Fruit fly (Drosophila melanogaster) whole organism, adult: Measurements from ENCODE around the gene fusl.

ENCODE experiments used
- CG11617 ChIP-seq: fragments of 200-800 bp; sonication (Bioruptor generic); optimal IDR thresholded peaks from 2 replicates; lab custom pipeline; 2017; ENCODE audit warnings: mild to moderate bottlenecking, missing biosample characterization, missing genetic modification reagents, missing genetic modification characterization
- CG12768 ChIP-seq: fragments of 200-800 bp; sonication (Bioruptor generic); optimal IDR thresholded peaks from 2 replicates; lab custom pipeline; 2017; ENCODE audit warnings: missing biosample characterization, missing genetic modification characterization, mild to moderate bottlenecking, moderate library complexity, missing genetic modification reagents
- CG14711 ChIP-seq: fragments of 200-800 bp; sonication (Bioruptor generic); optimal IDR thresholded peaks from 2 replicates; lab custom pipeline; 2018; ENCODE audit warnings: missing biosample characterization, mild to moderate bottlenecking, missing genetic modification characterization, moderate library complexity
- CG1620 ChIP-seq: fragments of 200-800 bp; sonication (Bioruptor generic); optimal IDR thresholded peaks from 2 replicates; lab custom pipeline; 2016; ENCODE audit warnings: missing biosample characterization, missing genetic modification characterization
- CG33017 ChIP-seq: fragments of 200-800 bp; sonication (Bioruptor generic); optimal IDR thresholded peaks from 2 replicates; lab custom pipeline; 2018; ENCODE audit warnings: missing biosample characterization, mild to moderate bottlenecking, missing genetic modification characterization, moderate library complexity
- CG5204 ChIP-seq: fragments of 200-800 bp; sonication (Bioruptor generic); optimal IDR thresholded peaks from 2 replicates; lab custom pipeline; 2016; ENCODE audit warnings: missing biosample characterization, missing genetic modification characterization
- CG7045 ChIP-seq: fragments of 200-800 bp; sonication (Bioruptor generic); optimal IDR thresholded peaks from 2 replicates; lab custom pipeline; 2017; ENCODE audit warnings: missing biosample characterization, mild to moderate bottlenecking, missing genetic modification characterization
- CG7101 ChIP-seq: fragments of 200-800 bp; sonication (Bioruptor generic); optimal IDR thresholded peaks from 2 replicates; lab custom pipeline; 2018; ENCODE audit warnings: missing biosample characterization, mild to moderate bottlenecking, missing genetic modification characterization, moderate library complexity
- Clk ChIP-seq: fragments of 200-800 bp; sonication (Bioruptor generic); optimal IDR thresholded peaks from 2 replicates; lab custom pipeline; 2017; ENCODE audit warnings: missing biosample characterization, missing genetic modification characterization
- Crg-1 ChIP-seq: fragments of 200-800 bp; sonication (Bioruptor generic); optimal IDR thresholded peaks from 2 replicates; lab custom pipeline; 2016; ENCODE audit warnings: missing biosample characterization, missing genetic modification characterization
- Hr96 ChIP-seq: fragments of 200-800 bp; sonication (Bioruptor generic); optimal IDR thresholded peaks from 2 replicates; lab custom pipeline; 2016; ENCODE audit warnings: missing biosample characterization, missing genetic modification characterization
- Mnt ChIP-seq: fragments of 200-800 bp; sonication (Bioruptor generic); optimal IDR thresholded peaks from 2 replicates; lab custom pipeline; 2016; ENCODE audit warnings: missing biosample characterization, mild to moderate bottlenecking, missing genetic modification characterization
- bab1 ChIP-seq: fragments of 200-800 bp; sonication (Bioruptor generic); optimal IDR thresholded peaks from 3 replicates; lab custom pipeline; 2019; ENCODE audit warnings: missing biosample characterization, mild to moderate bottlenecking, missing genetic modification characterization, moderate library complexity
- cic ChIP-seq: fragments of 200-800 bp; sonication (Bioruptor generic); optimal IDR thresholded peaks from 2 replicates; lab custom pipeline; 2017; ENCODE audit warnings: missing biosample characterization, mild to moderate bottlenecking, missing genetic modification characterization, moderate library complexity
- cnc ChIP-seq, 2 experiments: fragments of >200 bp; optimal IDR thresholded peaks; 2 replicates each; lab custom pipeline; 2017
- kay ChIP-seq: fragments of 200-800 bp; sonication (Bioruptor generic); peaks from one replicate; lab custom pipeline; 2016; ENCODE audit warnings: missing biosample characterization, missing genetic modification characterization, borderline replicate concordance
- ovo ChIP-seq: fragments of 200-800 bp; sonication (Bioruptor generic); optimal IDR thresholded peaks from 2 replicates; lab custom pipeline; 2016; ENCODE audit warnings: missing biosample characterization, missing genetic modification characterization
- pad ChIP-seq: fragments of 200-800 bp; sonication (Bioruptor generic); optimal IDR thresholded peaks from 3 replicates; lab custom pipeline; 2017; ENCODE audit warnings: missing biosample characterization, missing genetic modification characterization, mild to moderate bottlenecking, moderate library complexity, missing genetic modification reagents
- tj ChIP-seq: fragments of 200-800 bp; sonication (Bioruptor generic); optimal IDR thresholded peaks from 3 replicates; lab custom pipeline; 2017; ENCODE audit warnings: missing biosample characterization, mild to moderate bottlenecking, missing genetic modification characterization, moderate library complexity
- toe ChIP-seq: fragments of 200-800 bp; sonication (Bioruptor generic); optimal IDR thresholded peaks from 2 replicates; lab custom pipeline; 2016; ENCODE audit warnings: missing biosample characterization, missing genetic modification characterization

Gene fusl

dm6 chr2L:5296672-5297288 lies 41.1 kb downstream of the fusl start:
- no peak for TF ChIP-seq CG7101 (tag; lab: Kevin White, UChicago)
- TF ChIP-seq tj = peak; percentile 54
- TF ChIP-seq CG14711 = no peak
- TF ChIP-seq CG11617 (GFP tag; lab: Kevin White, UChicago) = no peak

DNA sequence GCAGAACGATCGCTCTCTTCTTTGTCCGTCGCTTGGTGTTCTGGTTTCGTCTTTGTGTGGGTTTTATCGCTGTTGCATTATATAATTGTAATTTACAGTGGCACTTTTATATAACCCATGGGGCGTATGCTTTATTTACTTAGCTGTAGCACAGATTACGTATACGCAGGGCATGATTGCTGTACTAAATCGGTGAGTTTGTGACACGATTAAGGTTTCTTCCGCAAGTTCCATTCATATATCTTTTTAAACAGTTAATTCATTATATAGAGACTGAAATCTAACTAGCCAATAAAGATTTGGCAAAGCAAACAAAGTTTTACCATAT lies 42.7 kb downstream of the fusl start:
- no peak for TF ChIP-seq CG14711
- no peak for TF ChIP-seq cic (GFP tag; lab: Kevin White, UChicago)

dm6 chr2L:5294392-5295244 lies 43.3 kb downstream of the fusl start:
- TF ChIP-seq cic (GFP tag; lab: Kevin White, UChicago) (no peak), tj (peak; percentile 98), cnc (optimal IDR thresholded peaks at IDR 0.05; lab: Kevin White, UChicago) (peak in 1 of 2 experiments; percentile 31), kay (GFP tag; lab: Kevin White, UChicago) (peak; percentile 69)

DNA sequence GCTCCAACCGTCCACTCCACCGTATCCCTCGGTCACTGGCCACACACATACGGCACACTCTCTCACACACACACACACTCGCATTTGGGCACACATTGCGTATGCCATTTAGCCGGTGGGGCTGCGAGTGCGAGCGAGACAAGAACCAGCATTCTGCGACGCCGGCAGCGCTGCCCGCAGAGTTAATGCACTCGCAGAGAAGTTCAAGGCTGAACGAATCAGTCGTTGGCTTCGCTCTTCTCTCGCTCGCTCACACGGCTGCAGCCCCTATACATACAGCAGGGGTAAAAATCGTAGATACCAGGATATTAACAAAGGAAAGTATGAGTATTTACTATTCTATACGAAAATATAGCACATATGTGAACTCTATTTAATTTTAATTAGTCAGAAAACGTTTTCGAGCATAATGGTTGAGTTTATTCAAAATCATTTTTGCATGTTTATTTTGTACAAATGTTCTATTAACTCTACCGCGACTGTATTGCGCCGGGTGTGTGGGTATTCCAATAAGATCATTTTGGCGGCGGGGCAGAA lies 44.8 kb downstream of the fusl start:
- peak; percentile 80 for TF ChIP-seq Hr96
- TF ChIP-seq pad (GFP tag; lab: Kevin White, UChicago) = peak; percentile 76
- peak; percentile 55 for TF ChIP-seq CG1620 (GFP tag; lab: Kevin White, UChicago)
- TF ChIP-seq cic (GFP tag; lab: Kevin White, UChicago) = peak; percentile 71
- peak; percentile 73 for TF ChIP-seq Clk (GFP tag; lab: Kevin White, UChicago)
- peak; percentile 89 for TF ChIP-seq bab1 (GFP tag; lab: Kevin White, UChicago)
- peak; percentile 85 for TF ChIP-seq CG14711
- peak; percentile 88 for TF ChIP-seq CG12768
- TF ChIP-seq tj = peak; percentile 63
- peak; percentile 81 for TF ChIP-seq toe (GFP tag; lab: Kevin White, UChicago)
- TF ChIP-seq Crg-1 = peak; percentile 58
- TF ChIP-seq CG11617 (GFP tag; lab: Kevin White, UChicago) = peak; percentile 86
- TF ChIP-seq CG5204 = peak; percentile 85
- TF ChIP-seq CG7045 (GFP tag; lab: Kevin White, UChicago) = peak; percentile 88
- no peak for TF ChIP-seq cnc (optimal IDR thresholded peaks at IDR 0.05; lab: Kevin White, UChicago)
- TF ChIP-seq kay (GFP tag; lab: Kevin White, UChicago) = peak; percentile 37
- TF ChIP-seq CG7101 (tag; lab: Kevin White, UChicago) = peak; percentile 90
- TF ChIP-seq Mnt (GFP tag; lab: Kevin White, UChicago) = peak; percentile 68
- TF ChIP-seq ovo (GFP tag; lab: Kevin White, UChicago) = peak; percentile 11
- TF ChIP-seq CG33017 (tag; lab: Kevin White, UChicago) = peak; percentile 92

dm6 chr2L:5292643-5292963 lies 45.3 kb downstream of the fusl start:
- peak in 1 of 2 experiments; percentile 78 for TF ChIP-seq cnc (optimal IDR thresholded peaks at IDR 0.05; lab: Kevin White, UChicago)
- TF ChIP-seq CG1620 (GFP tag; lab: Kevin White, UChicago) = no peak
- no peak for TF ChIP-seq CG11617 (GFP tag; lab: Kevin White, UChicago)
- TF ChIP-seq CG7045 (GFP tag; lab: Kevin White, UChicago) = peak; percentile 17
- peak; percentile 31 for TF ChIP-seq CG14711

DNA sequence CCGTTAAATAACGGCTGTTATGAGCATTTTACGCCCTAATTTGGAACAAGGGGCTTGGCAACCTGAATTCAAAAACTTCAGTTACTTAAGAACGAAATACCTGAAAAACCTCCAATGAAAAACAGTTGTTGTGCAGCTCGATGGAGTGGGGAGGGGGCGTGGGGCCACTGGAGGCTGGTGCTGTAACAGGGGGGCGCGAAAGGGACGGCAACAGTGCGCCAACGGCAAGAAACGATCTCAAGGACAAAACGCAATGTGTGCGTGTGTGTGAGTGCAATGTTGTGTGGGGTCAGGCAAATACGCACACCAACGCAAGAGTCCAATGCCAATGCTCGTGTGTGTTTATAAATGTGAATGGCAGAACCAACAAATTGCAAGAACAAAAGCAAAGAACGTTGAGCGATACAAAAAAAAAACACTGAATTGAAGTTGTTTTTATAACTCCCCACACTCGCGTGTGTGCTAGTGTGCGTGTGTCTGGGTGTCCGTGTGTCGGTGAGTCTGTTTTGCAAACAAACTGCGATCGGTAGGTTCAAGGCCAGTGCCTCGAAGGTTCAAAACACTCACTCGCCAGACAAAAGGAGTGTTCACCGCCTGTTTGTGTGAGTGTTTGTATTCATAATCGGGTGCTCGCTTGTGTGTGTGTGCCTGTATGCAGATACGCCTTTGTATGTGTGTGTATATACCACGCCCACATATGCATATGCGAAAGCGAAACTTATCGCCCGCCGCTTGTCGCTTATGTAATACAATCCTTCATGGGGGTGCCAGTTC lies 45.8 kb downstream of the fusl start:
- no peak for TF ChIP-seq Clk (GFP tag; lab: Kevin White, UChicago)
- no peak for TF ChIP-seq CG11617 (GFP tag; lab: Kevin White, UChicago)
- no peak for TF ChIP-seq pad (GFP tag; lab: Kevin White, UChicago)
- no peak for TF ChIP-seq bab1 (GFP tag; lab: Kevin White, UChicago)
- no peak for TF ChIP-seq Mnt (GFP tag; lab: Kevin White, UChicago)
- TF ChIP-seq CG33017 (tag; lab: Kevin White, UChicago) = no peak
- no peak for TF ChIP-seq ovo (GFP tag; lab: Kevin White, UChicago)
- TF ChIP-seq CG7045 (GFP tag; lab: Kevin White, UChicago) = no peak
- TF ChIP-seq CG5204 = no peak
- no peak for TF ChIP-seq kay (GFP tag; lab: Kevin White, UChicago)
- no peak for TF ChIP-seq CG14711
- TF ChIP-seq toe (GFP tag; lab: Kevin White, UChicago) = no peak
- TF ChIP-seq CG12768 = no peak
- TF ChIP-seq Crg-1 = no peak
- no peak for TF ChIP-seq CG7101 (tag; lab: Kevin White, UChicago)
- TF ChIP-seq cic (GFP tag; lab: Kevin White, UChicago) = no peak
